Worm (Caenorhabditis elegans): ENCODE data around the gene lido-4.

Gene lido-4

DNA sequence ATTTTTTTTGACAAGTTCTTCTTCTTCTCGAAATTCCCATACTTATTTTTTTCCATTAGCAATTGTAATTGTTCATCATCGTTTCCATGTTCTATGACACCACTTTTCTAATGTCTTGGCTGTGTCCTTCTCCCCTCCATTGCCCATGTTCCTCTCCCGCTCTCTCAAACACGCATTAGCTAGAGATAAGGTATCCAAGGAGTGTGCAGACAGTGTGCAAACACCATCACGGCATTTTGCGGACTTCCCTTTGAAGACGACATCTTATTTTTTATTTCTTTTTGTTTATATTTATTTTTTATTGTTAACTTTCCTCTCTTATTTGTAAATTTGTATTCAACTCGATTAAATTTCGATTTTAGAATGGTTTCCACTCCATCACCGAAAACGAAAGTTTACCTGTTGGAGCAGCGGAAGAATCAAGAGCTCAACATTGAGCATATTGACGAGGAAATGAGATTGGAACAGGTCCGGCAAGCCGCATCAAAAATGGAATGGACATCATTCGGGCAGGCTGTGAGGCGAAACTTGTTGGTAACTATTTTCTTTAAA lies 43.7 kb upstream of the lido-4 start, which contains the start of gene mdt-1.2 (continued):
- TF ChIP-seq ccch-3 (GFP tag; optimal IDR thresholded peaks at IDR 0.05) (no peak), T07F8.4 (tag; optimal IDR thresholded peaks at IDR 0.05) (no peak), hmg-1.2 (GFP tag; IDR thresholded peaks at IDR 0.05) (peak; percentile 91), ceh-27 (GFP tag; optimal IDR thresholded peaks at IDR 0.05) (peak; percentile 61), madf-6 (GFP tag; IDR thresholded peaks at IDR 0.05) (no peak), tbp1 (GFP tag; optimal IDR thresholded peaks at IDR 0.05) (no peak), ceh-40 (GFP tag; IDR thresholded peaks at IDR 0.05) (no peak), lin-40 (tag; optimal IDR thresholded peaks at IDR 0.05) (peak; percentile 74), madf-3 (GFP tag; IDR thresholded peaks at IDR 0.05) (no peak), attf-6 (GFP tag; IDR thresholded peaks at IDR 0.05) (no peak), nhr-90 (tag; optimal IDR thresholded peaks at IDR 0.05) (no peak), let-607 (tag; optimal IDR thresholded peaks at IDR 0.05) (peak in 1 of 2 experiments; percentile 45), C17E4.6 (GFP tag; IDR thresholded peaks at IDR 0.05) (no peak), zfh-2 (GFP tag; conservative IDR thresholded peaks at IDR 0.05) (no peak), ztf-18 (tag; optimal IDR thresholded peaks at IDR 0.05) (no peak), K11D2.4 (GFP tag; IDR thresholded peaks at IDR 0.05) (no peak), ekl-4 (GFP tag; IDR thresholded peaks at IDR 0.05) (0 out of 2 replicates have a peak, but pooled peaks have one; percentile 25), egl-18 (GFP tag; IDR thresholded peaks at IDR 0.05) (no peak), unc-130 (GFP tag; optimal IDR thresholded peaks at IDR 0.05) (no peak), nhr-179 (tag; optimal IDR thresholded peaks at IDR 0.05) (no peak), nfyb-1 (GFP tag; IDR thresholded peaks at IDR 0.05) (peak; percentile 42; the same call in 1 of the 2 replicates), rcor-1 (GFP tag; IDR thresholded peaks at IDR 0.05) (0 out of 2 replicates have a peak, but pooled peaks have one; percentile 37), lag-1 (GFP tag; IDR thresholded peaks at IDR 0.05) (no peak), cebp-2 (GFP tag; IDR thresholded peaks at IDR 0.05) (no peak), pha-4 (tag; optimal IDR thresholded peaks at IDR 0.05) (no peak), B0336.3 (GFP tag; IDR thresholded peaks at IDR 0.05) (no peak), hrde-1 (tag; optimal IDR thresholded peaks at IDR 0.05; ENCODE audit: borderline replicate concordance) (no peak), dox-1 (GFP tag; IDR thresholded peaks at IDR 0.05) (0 out of 2 replicates have a peak, but pooled peaks have one; percentile 35), F57A8.1 (GFP tag; optimal IDR thresholded peaks at IDR 0.05) (no peak), lir-1 (GFP tag; conservative IDR thresholded peaks at IDR 0.05) (no peak), gei-17 (GFP tag; optimal IDR thresholded peaks at IDR 0.05) (peak; percentile 11), nfya-2 (GFP tag; IDR thresholded peaks at IDR 0.05) (no peak), ceh-100 (GFP tag; IDR thresholded peaks at IDR 0.05) (no peak), D2030.7 (GFP tag; IDR thresholded peaks at IDR 0.05) (no peak), F55B11.4 (tag; optimal IDR thresholded peaks at IDR 0.05; ENCODE audit: borderline replicate concordance, insufficient read depth) (no peak), F23B12.7 (tag; optimal IDR thresholded peaks at IDR 0.05; ENCODE audit: insufficient read depth) (no peak), zim-3 (tag; optimal IDR thresholded peaks at IDR 0.05) (no peak), pbrm-1 (GFP tag; IDR thresholded peaks at IDR 0.05) (peak; percentile 19; the same call in 1 of the 2 replicates), Y95B8A.8 (GFP tag; IDR thresholded peaks at IDR 0.05) (no peak), sea-2 (GFP tag; IDR thresholded peaks at IDR 0.05) (no peak), snpc-3.4 (tag; optimal IDR thresholded peaks at IDR 0.05) (no peak), F52B5.7 (tag; optimal IDR thresholded peaks at IDR 0.05) (no peak), him-1 (tag; optimal IDR thresholded peaks at IDR 0.05) (no peak), bed-1 (GFP tag; IDR thresholded peaks at IDR 0.05) (no peak)
